Worm (Caenorhabditis elegans): Measurements from ENCODE around the gene arc-1.
A peak's percentile ranks its signal among the peaks of the same experiment; 100 is the strongest.

The arc-1 gene

ce11 chrII:9662160-9662559, 12.6 kb upstream of the arc-1 start:
- no peak for TF ChIP-seq hlh-15 (tag; optimal IDR thresholded peaks at IDR 0.05)
- TF ChIP-seq ceh-30 (tag; optimal IDR thresholded peaks at IDR 0.05): no peak
- no peak for TF ChIP-seq dmd-4 (tag; optimal IDR thresholded peaks at IDR 0.05; ENCODE audit: borderline replicate concordance)
- TF ChIP-seq pqm-1 (tag; optimal IDR thresholded peaks at IDR 0.05): no peak
- no peak for TF ChIP-seq rnt-1 (tag; optimal IDR thresholded peaks at IDR 0.05)
- no peak for TF ChIP-seq hlh-8 (tag; optimal IDR thresholded peaks at IDR 0.05)
- no peak for TF ChIP-seq elt-2 (tag; optimal IDR thresholded peaks at IDR 0.05)
- no peak for TF ChIP-seq npax-4 (tag; optimal IDR thresholded peaks at IDR 0.05)
- TF ChIP-seq fkh-6 (tag; optimal IDR thresholded peaks at IDR 0.05): no peak

DNA sequence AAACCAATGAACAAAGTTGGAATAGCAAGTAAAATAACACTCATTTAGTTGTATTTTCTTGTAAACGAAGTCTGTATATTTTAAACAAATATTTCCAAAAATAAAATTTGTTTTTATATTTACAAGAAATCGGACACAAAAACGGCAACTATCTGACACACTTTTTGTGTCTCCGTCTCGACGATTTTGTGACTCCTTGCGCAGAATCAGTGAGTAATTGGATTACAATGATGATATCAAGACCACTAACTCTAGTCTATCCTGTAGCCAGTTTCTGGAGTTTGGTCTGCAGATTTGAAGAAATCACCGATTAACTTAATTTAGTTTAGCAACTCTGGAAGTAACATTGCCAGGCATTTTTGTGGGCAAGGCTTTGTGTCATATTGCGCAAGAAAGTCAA, 12.0 kb upstream of the arc-1 start, which contains the start of gene cyp-13A10:
Gene cyp-13A10, minus strand, starts transcription at position 88 of the 400 bp plus-strand sequence.
- no peak for TF ChIP-seq pqm-1 (tag; optimal IDR thresholded peaks at IDR 0.05)
- no peak for TF ChIP-seq rnt-1 (tag; optimal IDR thresholded peaks at IDR 0.05)

- TF ChIP-seq hlh-13 (GFP tag; optimal IDR thresholded peaks at IDR 0.05) (no peak), eyg-1 (tag; optimal IDR thresholded peaks at IDR 0.05) (no peak), pros-1 (tag; optimal IDR thresholded peaks at IDR 0.05) (no peak), pax-1 (tag; optimal IDR thresholded peaks at IDR 0.05) (no peak), che-1 (tag; optimal IDR thresholded peaks at IDR 0.05) (no peak), ahr-1 (tag; optimal IDR thresholded peaks at IDR 0.05) (no peak), odd-2 (tag; optimal IDR thresholded peaks at IDR 0.05) (no peak), tbx-7 (tag; optimal IDR thresholded peaks at IDR 0.05) (no peak), hlh-6 (tag; optimal IDR thresholded peaks at IDR 0.05) (no peak), syd-9 (tag; optimal IDR thresholded peaks at IDR 0.05) (no peak), unc-3 (GFP tag; conservative IDR thresholded peaks at IDR 0.05) (no peak), unc-3 (tag; optimal IDR thresholded peaks at IDR 0.05) (no peak), hlh-8 (tag; optimal IDR thresholded peaks at IDR 0.05) (no peak), fax-1 (tag; optimal IDR thresholded peaks at IDR 0.05) (no peak), sox-2 (GFP tag; IDR thresholded peaks at IDR 0.05) (no peak), nfya-1 (tag; optimal IDR thresholded peaks at IDR 0.05) (no peak), Y22D7AL.16 (tag; optimal IDR thresholded peaks at IDR 0.05) (no peak)
These were observed 9.2 kb upstream of the arc-1 start, which contains the start of gene ZK1320.5 for ce11 chrII:9665577-9665976. ZK1320.5 (minus strand) TSS chrII:9665677.

- TF ChIP-seq hlh-8 (tag; optimal IDR thresholded peaks at IDR 0.05) (peak; percentile 43), zip-5 (tag; optimal IDR thresholded peaks at IDR 0.05) (no peak)
These were observed 7.4 kb upstream of the arc-1 start, which contains the start of gene ZK1320.11 for ce11 chrII:9667382-9667781. ZK1320.11 (plus strand) TSS chrII:9667624.

ce11 chrII:9668959-9669358, 5.8 kb upstream of the arc-1 start, which contains the start of gene taf-8:
taf-8 (plus strand) TSS chrII:9669318.
- TF ChIP-seq ceh-48 (tag; optimal IDR thresholded peaks at IDR 0.05) (peak; percentile 67), elt-2 (tag; optimal IDR thresholded peaks at IDR 0.05) (peak; percentile 10), syd-9 (tag; optimal IDR thresholded peaks at IDR 0.05) (no peak), unc-42 (tag; optimal IDR thresholded peaks at IDR 0.05) (peak; percentile 20), ceh-31 (tag; optimal IDR thresholded peaks at IDR 0.05) (peak; percentile 1)

DNA sequence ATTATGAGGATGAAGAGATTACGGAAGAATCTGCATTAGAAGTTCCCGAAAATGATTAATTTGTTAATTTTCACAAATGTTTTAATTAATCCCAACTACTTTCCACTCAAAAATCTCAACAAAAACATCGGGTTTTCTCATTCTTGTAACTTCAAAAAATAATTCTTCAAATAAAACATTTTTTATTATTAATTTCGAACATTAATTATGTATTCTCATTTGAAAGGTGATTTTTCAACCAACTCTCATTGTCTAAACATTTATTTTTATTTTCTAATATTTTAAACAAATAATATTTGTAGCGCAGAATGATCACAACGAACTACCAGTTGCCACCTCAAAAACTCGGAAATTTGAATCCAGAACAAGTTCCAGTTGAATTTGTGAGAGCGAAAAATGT, 3.5 kb upstream of the arc-1 start, which contains the start of gene ZK1320.7:
Gene ZK1320.7, plus strand, starts transcription at position 301 of the 400 bp plus-strand sequence.
- TF ChIP-seq nhr-232 (tag; optimal IDR thresholded peaks at IDR 0.05) (no peak), tbx-7 (tag; optimal IDR thresholded peaks at IDR 0.05) (no peak), ztf-16 (tag; optimal IDR thresholded peaks at IDR 0.05) (no peak), F13H6.1 (tag; optimal IDR thresholded peaks at IDR 0.05) (no peak), ceh-45 (GFP tag; IDR thresholded peaks at IDR 0.05) (no peak), unc-55 (GFP tag; optimal IDR thresholded peaks at IDR 0.05) (no peak), K09A11.1 (tag; optimal IDR thresholded peaks at IDR 0.05; ENCODE audit: insufficient read depth) (no peak), ceh-6 (GFP tag; optimal IDR thresholded peaks at IDR 0.05) (no peak), ceh-48 (tag; optimal IDR thresholded peaks at IDR 0.05) (no peak), hlh-6 (tag; optimal IDR thresholded peaks at IDR 0.05) (no peak), gmeb-2 (tag; optimal IDR thresholded peaks at IDR 0.05) (no peak), ceh-24 (tag; optimal IDR thresholded peaks at IDR 0.05) (no peak), pag-3 (tag; optimal IDR thresholded peaks at IDR 0.05; ENCODE audit: borderline replicate concordance) (no peak), eyg-1 (tag; optimal IDR thresholded peaks at IDR 0.05) (no peak)
